Worm (Caenorhabditis elegans) whole organism, L4 larva: Measurements from ENCODE around the gene ppm-2.
A peak's percentile ranks its signal among the peaks of the same experiment; 100 is the strongest.

Experiments
- F10B5.3 ChIP-seq: sonication (generic microtip); optimal IDR thresholded peaks from 2 replicates; lab custom pipeline; 2016; ENCODE audit warnings: mild to moderate bottlenecking, missing genetic modification characterization, missing compliant biosample characterization
- Y105C5A.15 ChIP-seq: fragments of 200-800 bp; sonication (Bioruptor generic); IDR thresholded peaks from 2 replicates; pipeline ENCODE4 v1.3.6; 2022; ENCODE audit warnings: missing genetic modification characterization, missing compliant biosample characterization
- aha-1 ChIP-seq: fragments of 150-350 bp; peaks from one replicate; lab custom pipeline; 2014; ENCODE audit warnings: missing biosample characterization, missing genetic modification characterization
- aly-2 ChIP-seq: sonication (generic microtip); optimal IDR thresholded peaks from 2 replicates; lab custom pipeline; 2018; ENCODE audit warnings: missing biosample characterization, missing genetic modification characterization
- ceh-28 ChIP-seq: fragments of 150-350 bp; optimal IDR thresholded peaks from 2 replicates; lab custom pipeline; 2014; ENCODE audit warnings: missing biosample characterization, missing genetic modification reagents, missing genetic modification characterization
- daf-12 ChIP-seq: fragments of 150-350 bp; optimal IDR thresholded peaks from 2 replicates; lab custom pipeline; 2014; ENCODE audit warnings: missing biosample characterization, missing genetic modification reagents, missing genetic modification characterization
- daf-16 ChIP-seq, 3 experiments: sonication (generic microtip); optimal IDR thresholded peaks; 2 replicates each; lab custom pipeline; 2016 to 2017; ENCODE audit warnings: missing genetic modification characterization in 3 of 3, missing genetic modification reagents in 3 of 3, mild to moderate bottlenecking in 2 of 3, missing compliant biosample characterization in 2 of 3, missing biosample characterization in 1 of 3, moderate library complexity in 1 of 3
- daf-8 ChIP-seq: fragments of 200-800 bp; sonication (Bioruptor generic); IDR thresholded peaks from 2 replicates; pipeline ENCODE4 v1.3.6; 2022; ENCODE audit warnings: missing genetic modification characterization, missing compliant biosample characterization
- dmd-6 ChIP-seq: fragments of 200-800 bp; sonication (Bioruptor generic); IDR thresholded peaks from 2 replicates; pipeline ENCODE4 v1.3.6; 2022; ENCODE audit warnings: missing genetic modification reagents, missing genetic modification characterization, missing compliant biosample characterization
- dmd-8 ChIP-seq: fragments of 200-800 bp; sonication (Bioruptor generic); IDR thresholded peaks from 2 replicates; pipeline ENCODE4 v1.3.6; 2022; ENCODE audit warnings: missing genetic modification characterization, missing compliant biosample characterization
- duxl-1 ChIP-seq: sonication (generic microtip); optimal IDR thresholded peaks from 2 replicates; lab custom pipeline; 2016; ENCODE audit warnings: mild to moderate bottlenecking, missing genetic modification characterization, moderate library complexity, missing compliant biosample characterization; ENCODE audit not compliant: poor library complexity
- dve-1 ChIP-seq: sonication (generic microtip); optimal IDR thresholded peaks from 2 replicates; lab custom pipeline; 2017; ENCODE audit warnings: antibody characterized with exemption, mild to moderate bottlenecking, missing genetic modification characterization, missing compliant biosample characterization; ENCODE audit not compliant: insufficient read depth
- hif-1 ChIP-seq, 2 experiments: sonication (generic microtip); optimal IDR thresholded peaks; 2 replicates each; lab custom pipeline; 2016 to 2017; ENCODE audit warnings: missing compliant biosample characterization in 2 of 2, missing genetic modification characterization in 2 of 2, missing genetic modification reagents in 2 of 2, missing genotype in 2 of 2, mild to moderate bottlenecking in 1 of 2
- hmg-1.1 ChIP-seq: fragments of 200-800 bp; sonication (Bioruptor generic); IDR thresholded peaks from 2 replicates; pipeline ENCODE4 v1.3.6; 2022; ENCODE audit warnings: missing genetic modification reagents, missing genetic modification characterization, missing compliant biosample characterization
- lim-7 ChIP-seq: fragments of 200-800 bp; sonication (Bioruptor generic); IDR thresholded peaks from 2 replicates; pipeline ENCODE4 v1.3.6; 2022; ENCODE audit warnings: missing genetic modification characterization, missing compliant biosample characterization
- lin-15B ChIP-seq: fragments of 150-350 bp; sonication (generic microtip); optimal IDR thresholded peaks from 3 replicates; lab custom pipeline; 2014; ENCODE audit warnings: missing biosample characterization, missing genetic modification characterization
- lin-29 ChIP-seq: fragments of 200-800 bp; sonication (Bioruptor generic); IDR thresholded peaks from 2 replicates; pipeline ENCODE4 v1.3.6; 2022; ENCODE audit warnings: missing genetic modification reagents, missing genetic modification characterization, missing compliant biosample characterization
- lin-38 ChIP-seq: fragments of 200-800 bp; sonication (Bioruptor generic); IDR thresholded peaks from 2 replicates; pipeline ENCODE4 v1.3.6; 2022; ENCODE audit warnings: missing genetic modification reagents, missing genetic modification characterization, missing compliant biosample characterization
- lir-3 ChIP-seq: sonication (generic microtip); optimal IDR thresholded peaks from 2 replicates; lab custom pipeline; 2016; ENCODE audit warnings: mild to moderate bottlenecking, missing genetic modification characterization, missing compliant biosample characterization
- madf-5 ChIP-seq, 2 experiments: fragments of 200-800 bp; sonication (Bioruptor generic); IDR thresholded peaks; 2 replicates each; pipeline ENCODE4 v1.3.6; 2022; ENCODE audit warnings: missing compliant biosample characterization in 2 of 2, missing genetic modification characterization in 2 of 2
- madf-9 ChIP-seq: fragments of 200-800 bp; sonication (Bioruptor generic); conservative IDR thresholded peaks from 2 replicates; pipeline ENCODE4 v1.3.6; 2022; ENCODE audit warnings: missing genetic modification reagents, missing genetic modification characterization, missing compliant biosample characterization
- mdl-1 ChIP-seq, 2 experiments: fragments of 150-350 bp in 1 of 2; sonication (generic microtip) in 1 of 2; optimal IDR thresholded peaks; 2 replicates each; lab custom pipeline; 2014 to 2017; ENCODE audit warnings: missing biosample characterization in 2 of 2, missing genetic modification characterization in 2 of 2
- nhr-102 ChIP-seq: sonication (generic microtip); optimal IDR thresholded peaks from 2 replicates; lab custom pipeline; 2016; ENCODE audit warnings: mild to moderate bottlenecking, missing genetic modification characterization, moderate library complexity, missing compliant biosample characterization
- nhr-11 ChIP-seq: fragments of 150-350 bp; optimal IDR thresholded peaks from 2 replicates; lab custom pipeline; 2014; ENCODE audit warnings: missing biosample characterization, missing genetic modification characterization
- nhr-111 ChIP-seq: fragments of 200-800 bp; sonication (Bioruptor generic); optimal IDR thresholded peaks from 2 replicates; lab custom pipeline; 2018; ENCODE audit warnings: mild to moderate bottlenecking, missing genetic modification characterization, missing compliant biosample characterization
- nhr-237 ChIP-seq: sonication (generic microtip); optimal IDR thresholded peaks from 2 replicates; lab custom pipeline; 2017; ENCODE audit warnings: missing biosample characterization, missing genetic modification characterization
- nhr-28 ChIP-seq: fragments of 150-350 bp; optimal IDR thresholded peaks from 2 replicates; lab custom pipeline; 2014; ENCODE audit warnings: missing biosample characterization, missing genetic modification characterization
- pha-4 ChIP-seq, 2 experiments: fragments of 150-350 bp in 1 of 2; fragments of 200-800 bp in 1 of 2; sonication (Bioruptor generic) in 1 of 2; IDR thresholded peaks in 1 of 2; optimal IDR thresholded peaks in 1 of 2; 2 replicates each; pipeline versions ENCODE4 v1.3.6 to Lab custom; 2014 to 2022; ENCODE audit warnings: missing genetic modification characterization in 2 of 2, missing genetic modification reagents in 2 of 2, missing biosample characterization in 1 of 2, missing compliant biosample characterization in 1 of 2
- pqm-1 ChIP-seq: sonication (generic microtip); optimal IDR thresholded peaks from 2 replicates; lab custom pipeline; 2017; ENCODE audit warnings: missing biosample characterization, missing genetic modification characterization
- saeg-2 ChIP-seq: fragments of 200-800 bp; sonication (Bioruptor generic); IDR thresholded peaks from 2 replicates; pipeline ENCODE4 v1.3.6; 2022; ENCODE audit warnings: missing genetic modification reagents, missing genetic modification characterization, missing compliant biosample characterization
- sdz-12 ChIP-seq: fragments of 200-800 bp; sonication (Bioruptor generic); optimal IDR thresholded peaks from 2 replicates; lab custom pipeline; 2018; ENCODE audit warnings: mild to moderate bottlenecking, missing genetic modification characterization, missing compliant biosample characterization
- skn-1 ChIP-seq: fragments of 150-350 bp; optimal IDR thresholded peaks from 2 replicates; lab custom pipeline; 2014; ENCODE audit warnings: missing biosample characterization, missing genetic modification characterization
- spr-3 ChIP-seq: fragments of 200-800 bp; sonication (Bioruptor generic); optimal IDR thresholded peaks from 2 replicates; lab custom pipeline; 2018; ENCODE audit warnings: mild to moderate bottlenecking, missing genetic modification characterization, missing compliant biosample characterization
- unc-39 ChIP-seq: sonication (generic microtip); optimal IDR thresholded peaks from 2 replicates; lab custom pipeline; 2017; ENCODE audit warnings: missing biosample characterization, missing genetic modification characterization
- unc-62 ChIP-seq, 3 experiments: fragments of 150-350 bp in 1 of 3; sonication (generic microtip); optimal IDR thresholded peaks in 2 of 3; peaks in 1 of 3; 1 replicate in 1 of 3; 2 replicates in 2 of 3; lab custom pipeline; 2014 to 2017; ENCODE audit warnings: missing biosample characterization in 3 of 3, missing genetic modification characterization in 3 of 3, missing genetic modification reagents in 3 of 3, missing genotype in 1 of 3
- vab-7 ChIP-seq: fragments of 200-800 bp; sonication (Bioruptor generic); IDR thresholded peaks from 2 replicates; pipeline ENCODE4 v1.3.6; 2022; ENCODE audit warnings: missing genetic modification reagents, missing genetic modification characterization, missing compliant biosample characterization
- zfp-2 ChIP-seq: sonication (generic microtip); optimal IDR thresholded peaks from 2 replicates; lab custom pipeline; 2016; ENCODE audit warnings: mild to moderate bottlenecking, missing genetic modification characterization, missing compliant biosample characterization
- zip-11 ChIP-seq: fragments of 200-800 bp; sonication (Bioruptor generic); IDR thresholded peaks from 2 replicates; pipeline ENCODE4 v1.3.6; 2022; ENCODE audit warnings: missing genetic modification characterization, missing compliant biosample characterization

The ppm-2 gene

DNA sequence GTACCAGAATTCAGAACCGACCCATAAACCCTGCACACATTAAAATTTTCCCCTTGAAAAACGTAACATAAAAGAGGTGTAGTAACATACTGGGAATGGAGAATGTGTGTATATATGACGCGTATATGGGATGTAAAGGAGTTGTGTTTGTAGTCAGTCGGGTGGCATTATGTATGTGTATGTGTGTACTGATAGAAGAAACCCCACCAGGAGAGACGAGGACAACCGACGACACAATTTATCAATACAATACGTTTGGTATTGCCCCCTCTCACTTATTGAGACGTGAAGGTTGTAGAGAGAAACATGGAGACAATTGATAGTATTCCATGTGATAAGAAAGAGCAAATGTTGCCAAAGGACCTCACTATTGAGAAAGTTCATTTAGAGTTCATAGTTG is 17.8 kb downstream of the ppm-2 start:
- peak in 1 of 2 experiments; percentile 6 for TF ChIP-seq mdl-1 (tag; optimal IDR thresholded peaks at IDR 0.05; lab: Kevin White, UChicago)
- no peak for TF ChIP-seq daf-16 (GFP tag; optimal IDR thresholded peaks at IDR 0.05; lab: Kevin White, UChicago)
- peak; percentile 56 for TF ChIP-seq daf-16 (tag; optimal IDR thresholded peaks at IDR 0.05; lab: Kevin White, UChicago)
- no peak for TF ChIP-seq F10B5.3
- TF ChIP-seq unc-39 (tag; lab: Kevin White, UChicago) = no peak
- 0 out of 2 replicates have a peak, but pooled peaks have one; percentile 13 for TF ChIP-seq dmd-6
- no peak for TF ChIP-seq lir-3 (tag; lab: Kevin White, UChicago)
- no peak for TF ChIP-seq daf-8 (GFP tag; lab: Robert Waterston, UW)
- peak; percentile 66 for TF ChIP-seq aha-1 (tag; lab: Kevin White, UChicago)
- TF ChIP-seq dve-1 (tag; lab: Kevin White, UChicago) = peak; percentile 21
- TF ChIP-seq pqm-1 (tag; lab: Kevin White, UChicago) = peak; percentile 85
- TF ChIP-seq hmg-1.1 = no peak
- TF ChIP-seq nhr-28 (tag; lab: Kevin White, UChicago) = peak; percentile 97

DNA sequence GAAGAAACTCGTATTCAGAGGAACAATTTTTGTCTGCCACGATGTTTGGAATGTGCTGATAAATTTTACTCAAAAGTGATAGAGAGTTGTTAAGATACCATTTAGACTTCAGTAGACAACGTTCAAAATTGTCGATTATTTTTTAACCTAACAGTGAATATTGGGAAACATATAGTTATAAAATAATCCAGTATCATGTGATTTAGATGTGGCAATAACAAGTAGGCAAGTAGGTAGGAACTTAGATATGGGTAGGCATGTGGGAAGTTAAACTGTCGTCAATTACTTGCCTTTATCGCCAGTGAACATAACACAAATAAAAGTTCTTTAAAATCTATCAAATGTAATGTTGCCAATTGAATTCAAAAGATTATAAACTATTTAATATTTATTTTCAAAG is 21.2 kb downstream of the ppm-2 start, which contains the start of gene T23F11.11:
TSS of gene T23F11.11 (minus strand) at position 101 of the 400 bp plus-strand sequence.
- TF ChIP-seq daf-12 (tag; lab: Kevin White, UChicago) (no peak), pqm-1 (tag; lab: Kevin White, UChicago) (peak; percentile 5)

DNA sequence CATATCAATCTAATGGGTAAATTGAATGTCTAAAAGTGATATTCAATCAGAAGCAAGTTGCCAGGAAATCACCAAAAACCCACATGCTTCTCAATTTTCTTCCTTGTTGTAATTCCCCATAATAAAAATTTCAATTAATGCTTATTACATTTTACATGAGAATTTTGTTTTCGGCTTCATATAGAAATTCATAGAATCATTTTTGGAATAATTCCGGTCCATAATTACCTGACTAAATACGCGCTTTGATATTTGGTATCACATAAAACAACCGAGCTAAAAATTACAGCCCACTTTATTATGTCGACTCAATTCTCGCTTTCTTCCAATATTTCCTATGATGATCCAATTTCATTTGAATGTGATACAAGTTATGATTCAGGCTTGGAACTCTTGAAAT is 21.7 kb downstream of the ppm-2 start, which contains the start of gene srg-13:
TSS of gene srg-13 (plus strand) at position 301 of the 400 bp plus-strand sequence.
- TF ChIP-seq madf-5 (GFP tag; IDR thresholded peaks at IDR 0.05; lab: Robert Waterston, UW) (no peak), pha-4 (GFP tag; IDR thresholded peaks at IDR 0.05; lab: Robert Waterston, UW) (no peak), pha-4 (tag; optimal IDR thresholded peaks at IDR 0.05; lab: Kevin White, UChicago) (no peak), zip-11 (GFP tag; lab: Robert Waterston, UW) (no peak), lin-15B (no peak), duxl-1 (tag; lab: Kevin White, UChicago) (no peak), lin-29 (GFP tag; lab: Robert Waterston, UW) (no peak), nhr-237 (no peak), daf-16 (GFP tag; optimal IDR thresholded peaks at IDR 0.05; lab: Kevin White, UChicago) (no peak), daf-16 (tag; optimal IDR thresholded peaks at IDR 0.05; lab: Kevin White, UChicago) (no peak), saeg-2 (GFP tag; lab: Robert Waterston, UW) (no peak), aly-2 (tag; lab: Kevin White, UChicago) (no peak), vab-7 (GFP tag; lab: Robert Waterston, UW) (no peak), sdz-12 (no peak), unc-39 (tag; lab: Kevin White, UChicago) (no peak), nhr-102 (no peak)

DNA sequence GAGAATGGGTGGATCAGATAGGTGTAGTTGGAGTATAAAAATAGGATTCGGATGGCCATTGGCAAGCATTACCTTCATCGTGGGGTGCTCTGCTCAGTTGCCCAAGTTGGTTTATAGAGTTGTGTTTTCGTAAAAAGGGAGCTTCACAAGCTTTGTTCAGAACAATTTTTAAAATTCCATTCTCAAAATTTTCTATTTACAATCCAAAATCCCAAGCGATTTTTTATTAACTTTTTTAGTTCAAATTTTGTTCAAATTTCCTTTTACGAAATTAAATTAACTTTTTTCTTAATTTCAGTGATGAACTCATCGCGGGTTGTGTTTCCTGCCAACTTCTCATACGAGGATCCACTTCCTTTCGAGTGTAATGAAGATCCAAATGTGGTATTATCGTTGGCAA is 27.2 kb downstream of the ppm-2 start, which contains the start of gene srg-10:
TSS of gene srg-10 (plus strand) at position 301 of the 400 bp plus-strand sequence.
- no peak for TF ChIP-seq dmd-8 (GFP tag; lab: Robert Waterston, UW)
- TF ChIP-seq daf-8 (GFP tag; lab: Robert Waterston, UW) = no peak
- no peak for TF ChIP-seq vab-7 (GFP tag; lab: Robert Waterston, UW)
- TF ChIP-seq zfp-2 (tag; lab: Kevin White, UChicago) = no peak
- TF ChIP-seq Y105C5A.15 (GFP tag; lab: Robert Waterston, UW) = no peak

DNA sequence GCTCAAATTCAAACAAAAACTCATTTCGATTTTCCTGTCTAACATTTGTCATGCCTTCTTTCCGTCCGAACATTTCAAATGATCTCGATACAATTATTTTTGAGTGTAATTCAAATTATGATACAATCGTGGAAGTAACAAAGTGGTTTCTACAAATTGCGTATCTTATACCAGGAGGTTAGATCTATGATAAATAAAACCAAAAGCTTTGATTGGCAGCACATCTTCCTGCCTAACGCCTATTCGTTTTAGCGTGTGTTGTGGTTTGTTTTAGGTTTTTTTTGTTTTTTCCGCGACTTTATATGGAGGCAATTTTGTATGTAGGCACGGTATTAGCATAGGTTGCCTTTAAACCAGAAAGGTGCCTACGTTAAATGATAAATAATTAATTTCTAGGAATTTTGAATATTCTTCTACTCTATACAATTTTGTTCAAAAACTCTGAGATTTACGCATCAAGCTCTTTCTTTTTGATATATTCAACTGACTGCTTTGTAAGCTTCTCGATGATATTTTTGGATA is 29.7 kb downstream of the ppm-2 start, which contains the start of gene srg-11:
TSS of gene srg-11 (plus strand) at position 51 of the 522 bp plus-strand sequence.
- TF ChIP-seq aha-1 (tag; lab: Kevin White, UChicago) (peak; percentile 97), skn-1 (tag; lab: Kevin White, UChicago) (no peak)
- TF ChIP-seq, all 104 proteins: peak for 1

DNA sequence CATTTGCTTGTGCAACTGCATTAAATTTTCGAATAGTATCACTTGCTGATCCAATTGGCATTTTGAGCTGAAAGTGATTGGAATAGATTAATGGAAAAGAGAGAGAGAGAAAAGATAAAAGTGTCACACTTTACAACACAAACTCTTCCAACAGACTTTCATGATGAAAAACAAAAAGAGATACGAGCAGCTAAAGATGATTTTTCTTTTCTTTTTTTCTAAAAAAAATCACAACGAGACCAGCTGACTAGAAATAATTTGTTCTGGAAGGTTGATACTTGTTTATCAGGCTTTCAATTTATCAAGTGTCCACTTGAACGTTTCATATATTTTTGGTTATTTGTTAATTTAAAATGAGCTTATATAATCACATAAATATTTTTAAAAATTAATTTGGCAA is 36.8 kb downstream of the ppm-2 start:
- TF ChIP-seq lim-7 (GFP tag; lab: Robert Waterston, UW) = no peak
- peak in 1 of 2 experiments; percentile 87 for TF ChIP-seq daf-16 (GFP tag; optimal IDR thresholded peaks at IDR 0.05; lab: Kevin White, UChicago)
- no peak for TF ChIP-seq daf-16 (tag; optimal IDR thresholded peaks at IDR 0.05; lab: Kevin White, UChicago)
- no peak for TF ChIP-seq spr-3 (GFP tag; lab: Kevin White, UChicago)
- TF ChIP-seq hif-1 (tag; optimal IDR thresholded peaks at IDR 0.05; lab: Kevin White, UChicago) = peak in 1 of 2 experiments; percentile 15
- no peak for TF ChIP-seq lir-3 (tag; lab: Kevin White, UChicago)
- no peak for TF ChIP-seq lin-29 (GFP tag; lab: Robert Waterston, UW)
- TF ChIP-seq nhr-11 = peak; percentile 50
- no peak for TF ChIP-seq lin-38 (GFP tag; lab: Robert Waterston, UW)
- no peak for TF ChIP-seq nhr-111 (GFP tag; lab: Kevin White, UChicago)
- no peak for TF ChIP-seq pha-4 (GFP tag; IDR thresholded peaks at IDR 0.05; lab: Robert Waterston, UW)
- no peak for TF ChIP-seq pha-4 (tag; optimal IDR thresholded peaks at IDR 0.05; lab: Kevin White, UChicago)
- TF ChIP-seq ceh-28 (tag; lab: Kevin White, UChicago) = no peak
- TF ChIP-seq unc-62 (GFP tag; optimal IDR thresholded peaks at IDR 0.05 in 1 of 2; lab: Kevin White, UChicago) = peak in 1 of 2 experiments; percentile 42
- TF ChIP-seq unc-62 (tag; optimal IDR thresholded peaks at IDR 0.05; lab: Kevin White, UChicago) = no peak
- TF ChIP-seq madf-9 = no peak
